Worm (Caenorhabditis elegans) whole organism, mixed stage, embryonic: ENCODE results near the gene srg-60.

Experiments used
- blmp-1 ChIP-seq: fragments of 150-350 bp; optimal IDR thresholded peaks from 2 replicates; lab custom pipeline; 2014; ENCODE audit warnings: missing biosample characterization, missing genetic modification characterization
- ceh-43 ChIP-seq: fragments of 200-800 bp; sonication (Bioruptor generic); optimal IDR thresholded peaks from 2 replicates; lab custom pipeline; 2018; ENCODE audit warnings: mild to moderate bottlenecking, missing genetic modification characterization, moderate library complexity, missing compliant biosample characterization
- elt-3 ChIP-seq: fragments of 150-350 bp; optimal IDR thresholded peaks from 2 replicates; lab custom pipeline; 2014; ENCODE audit warnings: missing biosample characterization, missing genetic modification characterization
- flh-1 ChIP-seq: fragments of 200-800 bp; sonication (Bioruptor generic); optimal IDR thresholded peaks from 2 replicates; lab custom pipeline; 2018; ENCODE audit warnings: mild to moderate bottlenecking, missing genetic modification characterization, moderate library complexity, missing compliant biosample characterization
- lin-13 ChIP-seq: fragments of 150-350 bp; optimal IDR thresholded peaks from 2 replicates; lab custom pipeline; 2014; ENCODE audit warnings: missing biosample characterization, missing genetic modification characterization
- mls-2 ChIP-seq: sonication (generic microtip); optimal IDR thresholded peaks from 2 replicates; lab custom pipeline; 2016; ENCODE audit warnings: mild to moderate bottlenecking, missing genetic modification characterization, moderate library complexity, missing compliant biosample characterization
- snpc-4 ChIP-seq: fragments of 150-350 bp; optimal IDR thresholded peaks from 2 replicates; lab custom pipeline; 2014; ENCODE audit warnings: missing biosample characterization, missing genetic modification characterization
- unc-39 ChIP-seq: fragments of 150-350 bp; optimal IDR thresholded peaks from 2 replicates; lab custom pipeline; 2014; ENCODE audit warnings: missing biosample characterization, missing genetic modification characterization
- unc-62 ChIP-seq: fragments of 150-350 bp; optimal IDR thresholded peaks from 2 replicates; lab custom pipeline; 2014; ENCODE audit warnings: missing biosample characterization, missing genetic modification reagents, missing genetic modification characterization
- zip-8 ChIP-seq: fragments of 150-350 bp; optimal IDR thresholded peaks from 2 replicates; lab custom pipeline; 2014; ENCODE audit warnings: missing biosample characterization, missing genetic modification characterization
- ztf-11 ChIP-seq: fragments of 150-350 bp; optimal IDR thresholded peaks from 2 replicates; lab custom pipeline; 2014; ENCODE audit warnings: missing biosample characterization, missing genetic modification characterization

DNA sequence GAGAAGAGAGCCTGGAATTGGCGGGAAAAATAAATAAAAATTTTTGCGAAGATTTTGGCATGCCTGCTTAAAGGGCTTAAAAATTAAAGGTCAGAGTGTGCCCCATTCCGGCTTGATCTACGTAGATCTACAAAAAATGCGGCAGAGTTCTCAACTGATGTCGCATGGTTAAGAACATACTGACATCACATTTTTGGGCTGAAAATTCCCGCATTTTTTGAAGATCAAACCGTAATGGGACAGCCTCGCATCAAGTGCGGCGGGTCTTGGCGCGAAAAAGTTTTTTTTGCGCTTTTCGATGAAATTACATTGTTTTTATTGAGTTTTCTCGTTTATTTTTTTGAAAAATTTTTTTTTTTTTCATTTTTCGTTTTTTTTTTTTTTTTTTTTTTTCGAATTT is 31.5 kb downstream of the srg-60 start:
- TF ChIP-seq blmp-1 (tag; lab: Kevin White, UChicago) (no peak), unc-62 (GFP tag; lab: Kevin White, UChicago) (no peak), ztf-11 (tag; lab: Kevin White, UChicago) (no peak), snpc-4 (tag; lab: Kevin White, UChicago) (no peak), zip-8 (tag; lab: Kevin White, UChicago) (no peak), flh-1 (no peak), mls-2 (tag; lab: Kevin White, UChicago) (no peak), elt-3 (no peak), lin-13 (tag; lab: Kevin White, UChicago) (no peak), unc-39 (no peak), ceh-43 (GFP tag; lab: Kevin White, UChicago) (no peak)
